Worm (Caenorhabditis elegans) whole organism, late embryonic: Measurements from ENCODE around the gene R02F11.9.
A peak's percentile ranks its signal among the peaks of the same experiment; 100 is the strongest.

Experiments
- C38D4.7 ChIP-seq: fragments of 200-800 bp; sonication (Bioruptor generic); optimal IDR thresholded peaks from 2 replicates; lab custom pipeline; 2018; ENCODE audit warnings: mild to moderate bottlenecking, missing genetic modification characterization, moderate library complexity, missing compliant biosample characterization
- T23F11.4 ChIP-seq: fragments of 200-800 bp; sonication (Bioruptor generic); optimal IDR thresholded peaks from 2 replicates; lab custom pipeline; 2018; ENCODE audit warnings: mild to moderate bottlenecking, missing genetic modification characterization, missing compliant biosample characterization
- Y22D7AL.16 ChIP-seq: sonication (generic microtip); optimal IDR thresholded peaks from 2 replicates; lab custom pipeline; 2016; ENCODE audit warnings: missing genetic modification characterization, missing compliant biosample characterization
- ama-1 ChIP-seq: fragments of 150-350 bp; optimal IDR thresholded peaks from 2 replicates; lab custom pipeline; 2014
- ceh-14 ChIP-seq: sonication (generic microtip); optimal IDR thresholded peaks from 2 replicates; lab custom pipeline; 2016; ENCODE audit warnings: missing genotype, missing genetic modification characterization, missing compliant biosample characterization
- ceh-18 ChIP-seq: sonication (generic microtip); optimal IDR thresholded peaks from 2 replicates; lab custom pipeline; 2016; ENCODE audit warnings: missing genetic modification characterization, missing compliant biosample characterization
- ceh-2 ChIP-seq: sonication (generic microtip); optimal IDR thresholded peaks from 2 replicates; lab custom pipeline; 2016; ENCODE audit warnings: missing genotype, missing genetic modification characterization, missing compliant biosample characterization
- ceh-31 ChIP-seq: sonication (generic microtip); optimal IDR thresholded peaks from 2 replicates; lab custom pipeline; 2016; ENCODE audit warnings: missing genetic modification characterization, missing compliant biosample characterization
- ceh-45 ChIP-seq: fragments of 200-800 bp; sonication (Bioruptor generic); IDR thresholded peaks from 2 replicates; pipeline ENCODE4 v1.3.6; 2022; ENCODE audit warnings: missing genetic modification reagents, missing genetic modification characterization, missing compliant biosample characterization
- ceh-48 ChIP-seq: sonication (generic microtip); optimal IDR thresholded peaks from 2 replicates; lab custom pipeline; 2016; ENCODE audit warnings: missing genetic modification characterization, inconsistent platforms, missing compliant biosample characterization
- ceh-6 ChIP-seq: fragments of 200-800 bp; sonication (Bioruptor generic); optimal IDR thresholded peaks from 2 replicates; lab custom pipeline; 2018; ENCODE audit warnings: mild to moderate bottlenecking, missing genetic modification characterization, missing compliant biosample characterization
- dmd-4 ChIP-seq: sonication (generic microtip); optimal IDR thresholded peaks from 2 replicates; lab custom pipeline; 2016; ENCODE audit warnings: borderline replicate concordance, missing genetic modification characterization, missing compliant biosample characterization
- dve-1 ChIP-seq: sonication (generic microtip); optimal IDR thresholded peaks from 2 replicates; lab custom pipeline; 2017; ENCODE audit warnings: antibody characterized with exemption, mild to moderate bottlenecking, missing genetic modification characterization, missing compliant biosample characterization
- elt-2 ChIP-seq: sonication (generic microtip); optimal IDR thresholded peaks from 2 replicates; lab custom pipeline; 2016; ENCODE audit warnings: missing genetic modification reagents, missing genetic modification characterization, missing compliant biosample characterization
- elt-4 ChIP-seq: sonication (generic microtip); optimal IDR thresholded peaks from 2 replicates; lab custom pipeline; 2016; ENCODE audit warnings: missing genetic modification characterization, missing compliant biosample characterization
- hlh-15 ChIP-seq: sonication (generic microtip); optimal IDR thresholded peaks from 2 replicates; lab custom pipeline; 2016; ENCODE audit warnings: missing genetic modification characterization, missing compliant biosample characterization
- lim-6 ChIP-seq: sonication (generic microtip); optimal IDR thresholded peaks from 2 replicates; lab custom pipeline; 2016; ENCODE audit warnings: missing genetic modification characterization, missing compliant biosample characterization
- lin-11 ChIP-seq: fragments of 200-800 bp; sonication (Bioruptor generic); optimal IDR thresholded peaks from 2 replicates; lab custom pipeline; 2018; ENCODE audit warnings: mild to moderate bottlenecking, missing genetic modification characterization, missing compliant biosample characterization
- madf-2 ChIP-seq: sonication (generic microtip); optimal IDR thresholded peaks from 2 replicates; lab custom pipeline; 2017; ENCODE audit warnings: missing genetic modification characterization, missing compliant biosample characterization
- mec-3 ChIP-seq: sonication (generic microtip); optimal IDR thresholded peaks from 2 replicates; lab custom pipeline; 2016; ENCODE audit warnings: borderline replicate concordance, missing genetic modification characterization, missing compliant biosample characterization
- nfya-1 ChIP-seq: sonication (generic microtip); optimal IDR thresholded peaks from 2 replicates; lab custom pipeline; 2017; ENCODE audit warnings: missing genetic modification characterization, mild to moderate bottlenecking, missing compliant biosample characterization, antibody characterized with exemption, moderate library complexity
- nhr-232 ChIP-seq: sonication (generic microtip); optimal IDR thresholded peaks from 2 replicates; lab custom pipeline; 2016; ENCODE audit warnings: missing genetic modification characterization, missing compliant biosample characterization
- npax-4 ChIP-seq: sonication (generic microtip); optimal IDR thresholded peaks from 2 replicates; lab custom pipeline; 2016; ENCODE audit warnings: missing genetic modification characterization, missing compliant biosample characterization
- odd-2 ChIP-seq: sonication (generic microtip); optimal IDR thresholded peaks from 2 replicates; lab custom pipeline; 2017; ENCODE audit warnings: antibody characterized with exemption, mild to moderate bottlenecking, missing genetic modification characterization, missing compliant biosample characterization
- pag-3 ChIP-seq: sonication (generic microtip); optimal IDR thresholded peaks from 2 replicates; lab custom pipeline; 2016; ENCODE audit warnings: missing compliant biosample characterization, missing genetic modification characterization, borderline replicate concordance
- pax-1 ChIP-seq: fragments of 150-350 bp; optimal IDR thresholded peaks from 2 replicates; lab custom pipeline; 2014; ENCODE audit warnings: missing biosample characterization, missing genetic modification characterization
- pha-2 ChIP-seq: sonication (generic microtip); optimal IDR thresholded peaks from 2 replicates; lab custom pipeline; 2017; ENCODE audit warnings: mild to moderate bottlenecking, missing genetic modification characterization, missing compliant biosample characterization
- pha-4 ChIP-seq: fragments of 150-350 bp; optimal IDR thresholded peaks from 2 replicates; lab custom pipeline; 2018; ENCODE audit warnings: missing biosample characterization, missing genetic modification reagents, missing genetic modification characterization
- pqm-1 ChIP-seq: sonication (generic microtip); optimal IDR thresholded peaks from 2 replicates; lab custom pipeline; 2016; ENCODE audit warnings: missing genetic modification characterization, missing compliant biosample characterization
- ref-2 ChIP-seq: sonication (generic microtip); optimal IDR thresholded peaks from 2 replicates; lab custom pipeline; 2016; ENCODE audit warnings: missing genetic modification characterization, missing compliant biosample characterization
- rnt-1 ChIP-seq: sonication (generic microtip); optimal IDR thresholded peaks from 2 replicates; lab custom pipeline; 2016; ENCODE audit warnings: missing genetic modification characterization, missing compliant biosample characterization
- sdc-2 ChIP-seq: sonication (generic microtip); optimal IDR thresholded peaks from 2 replicates; lab custom pipeline; 2016; ENCODE audit warnings: missing genotype, missing genetic modification characterization, missing compliant biosample characterization
- syd-9 ChIP-seq: sonication (generic microtip); optimal IDR thresholded peaks from 2 replicates; lab custom pipeline; 2016; ENCODE audit warnings: mild to moderate bottlenecking, missing genetic modification characterization, moderate library complexity, missing compliant biosample characterization
- ttx-3 ChIP-seq: sonication (generic microtip); optimal IDR thresholded peaks from 2 replicates; lab custom pipeline; 2016; ENCODE audit warnings: missing genetic modification reagents, missing genetic modification characterization, missing compliant biosample characterization
- unc-3 ChIP-seq, 2 experiments: fragments of 200-800 bp in 1 of 2; sonication (Bioruptor generic) in 1 of 2; sonication (generic microtip) in 1 of 2; conservative IDR thresholded peaks in 1 of 2; optimal IDR thresholded peaks in 1 of 2; 2 replicates each; pipeline versions ENCODE4 v1.3.6 to Lab custom; 2016 to 2022; ENCODE audit warnings: missing compliant biosample characterization in 2 of 2, missing genetic modification characterization in 2 of 2, missing genetic modification reagents in 1 of 2
- unc-55 ChIP-seq: sonication (generic microtip); optimal IDR thresholded peaks from 2 replicates; lab custom pipeline; 2017; ENCODE audit warnings: missing biosample characterization, missing genetic modification reagents, missing genetic modification characterization
- zip-5 ChIP-seq: sonication (generic microtip); optimal IDR thresholded peaks from 2 replicates; lab custom pipeline; 2016; ENCODE audit warnings: missing genetic modification characterization, missing compliant biosample characterization

The R02F11.9 gene

DNA sequence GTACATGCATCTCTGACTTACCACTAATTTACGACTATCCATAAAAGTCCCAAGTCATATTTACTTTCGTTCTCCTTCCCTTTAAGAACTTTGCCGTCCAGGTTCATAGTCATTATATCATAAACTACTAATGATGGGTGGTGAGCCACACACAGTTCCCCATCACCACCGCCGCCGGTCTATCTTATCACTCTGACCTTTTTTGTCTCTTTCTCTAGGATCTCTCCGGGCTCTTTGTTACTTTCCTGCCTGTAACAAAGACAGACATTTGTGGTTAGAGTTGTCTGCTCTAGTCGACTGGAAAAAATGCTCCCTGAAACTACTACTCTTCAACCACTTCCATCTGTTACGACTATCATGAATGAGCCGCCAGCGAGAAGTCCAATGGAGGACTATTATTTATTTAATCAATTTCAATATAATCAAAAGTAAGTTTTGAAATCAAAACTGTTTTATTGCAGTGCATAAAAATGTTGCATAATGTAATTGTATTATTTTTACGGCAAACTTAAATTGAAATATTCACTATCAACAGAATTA is 16.8 kb upstream of the R02F11.9 start, which contains the start of gene elt-7:
Gene elt-7, plus strand, starts transcription at position 263 of the 540 bp plus-strand sequence.
- TF ChIP-seq hlh-15 (tag; lab: Kevin White, UChicago) (no peak), elt-2 (tag; lab: Kevin White, UChicago) (peak; percentile 52), unc-3 (GFP tag; conservative IDR thresholded peaks at IDR 0.05; lab: Robert Waterston, UW) (no peak), unc-3 (tag; optimal IDR thresholded peaks at IDR 0.05; lab: Kevin White, UChicago) (no peak)

DNA sequence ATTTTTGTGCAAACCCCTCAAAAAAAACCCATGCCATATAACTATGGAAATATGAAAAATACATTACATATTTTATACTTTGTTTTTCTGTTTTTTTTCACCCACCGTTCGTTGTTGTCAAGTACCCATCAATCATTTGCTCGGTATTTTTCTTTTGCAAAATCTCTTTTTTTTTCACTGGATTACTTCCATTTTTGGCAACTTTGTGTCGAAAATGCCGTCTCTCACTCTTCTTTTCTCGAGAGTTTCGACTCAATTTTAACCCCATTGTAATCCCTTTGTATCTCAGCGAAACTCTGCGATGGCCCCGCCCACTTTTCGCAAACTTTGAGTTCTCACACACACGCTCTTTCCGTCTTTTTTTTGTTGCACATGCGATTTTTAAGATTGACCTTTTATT is 12.1 kb upstream of the R02F11.9 start:
- TF ChIP-seq dmd-4 (tag; lab: Kevin White, UChicago) (no peak), npax-4 (no peak), ceh-31 (no peak), elt-2 (tag; lab: Kevin White, UChicago) (no peak), pqm-1 (tag; lab: Kevin White, UChicago) (no peak), unc-3 (GFP tag; conservative IDR thresholded peaks at IDR 0.05; lab: Robert Waterston, UW) (no peak), unc-3 (tag; optimal IDR thresholded peaks at IDR 0.05; lab: Kevin White, UChicago) (no peak), pha-4 (tag; lab: Kevin White, UChicago) (no peak), lim-6 (no peak), odd-2 (tag; lab: Kevin White, UChicago) (no peak), Y22D7AL.16 (tag; lab: Kevin White, UChicago) (no peak), ama-1 (lab: Kevin White, UChicago) (no peak), elt-4 (tag; lab: Kevin White, UChicago) (no peak), T23F11.4 (GFP tag; lab: Kevin White, UChicago) (no peak), nfya-1 (no peak), madf-2 (tag; lab: Kevin White, UChicago) (no peak), mec-3 (tag; lab: Kevin White, UChicago) (no peak), lin-11 (tag; lab: Kevin White, UChicago) (no peak), zip-5 (tag; lab: Kevin White, UChicago) (no peak), C38D4.7 (no peak)

- TF ChIP-seq rnt-1 (tag; lab: Kevin White, UChicago) (peak; percentile 44), ref-2 (tag; lab: Kevin White, UChicago) (no peak), ceh-18 (tag; lab: Kevin White, UChicago) (peak; percentile 66), unc-55 (peak; percentile 92)
Measured at ce11 chrV:4777388-4777986, 9.8 kb upstream of the R02F11.9 start, which contains the start of gene C18G1.1. TSS of gene C18G1.1 (plus strand) at chrV:4777960.

- TF ChIP-seq rnt-1 (tag; lab: Kevin White, UChicago): no peak
- TF ChIP-seq pha-2 (tag; lab: Kevin White, UChicago): no peak
- no peak for TF ChIP-seq sdc-2 (tag; lab: Kevin White, UChicago)
- TF ChIP-seq npax-4: no peak
Measured at ce11 chrV:4783313-4783712, 4.0 kb upstream of the R02F11.9 start, which contains the start of gene Y60C6A.1. TSS of gene Y60C6A.1 (plus strand) at chrV:4783613.

ce11 chrV:4785333-4785852 is 1.9 kb upstream of the R02F11.9 start, which contains the start of the genes Y60C6A.2 and Y60C6A.3:
TSS of gene Y60C6A.2 (minus strand) at chrV:4785433.
TSS of gene Y60C6A.3 (plus strand) at chrV:4785802.
- TF ChIP-seq dve-1 (tag; lab: Kevin White, UChicago): no peak
- TF ChIP-seq ceh-45 (GFP tag; lab: Robert Waterston, UW): no peak
- no peak for TF ChIP-seq C38D4.7
- no peak for TF ChIP-seq lin-11 (tag; lab: Kevin White, UChicago)
- no peak for TF ChIP-seq zip-5 (tag; lab: Kevin White, UChicago)
- TF ChIP-seq syd-9: no peak
- no peak for TF ChIP-seq ceh-48
- no peak for TF ChIP-seq rnt-1 (tag; lab: Kevin White, UChicago)
- no peak for TF ChIP-seq hlh-15 (tag; lab: Kevin White, UChicago)
- no peak for TF ChIP-seq ceh-2 (tag; lab: Kevin White, UChicago)
- TF ChIP-seq ceh-6 (GFP tag; lab: Kevin White, UChicago): no peak
- TF ChIP-seq pax-1 (tag; lab: Kevin White, UChicago): no peak
- no peak for TF ChIP-seq ama-1 (lab: Kevin White, UChicago)
- no peak for TF ChIP-seq pqm-1 (tag; lab: Kevin White, UChicago)
- TF ChIP-seq ref-2 (tag; lab: Kevin White, UChicago): no peak
- no peak for TF ChIP-seq nhr-232 (tag; lab: Kevin White, UChicago)
- TF ChIP-seq ceh-14: no peak
- TF ChIP-seq ttx-3: no peak
- TF ChIP-seq pag-3 (tag; lab: Kevin White, UChicago): no peak
- TF ChIP-seq, all 69 proteins: peak for 0
